Fruit fly (Drosophila melanogaster) whole organism, wandering third instar larva: ENCODE results near the gene CG5280.

Experiments used
- Abd-B ChIP-seq: fragments of >200 bp; optimal IDR thresholded peaks from 2 replicates; lab custom pipeline; 2017; ENCODE audit warnings: missing biosample characterization, missing genetic modification characterization
- Myc ChIP-seq: fragments of >200 bp; optimal IDR thresholded peaks from 2 replicates; lab custom pipeline; 2017
- N ChIP-seq: fragments of >200 bp; optimal IDR thresholded peaks from 2 replicates; lab custom pipeline; 2018; ENCODE audit warnings: missing biosample characterization, missing external identifiers, missing genetic modification characterization
- Rel ChIP-seq, 2 experiments: fragments of 200-800 bp; sonication (Bioruptor generic) in 1 of 2; optimal IDR thresholded peaks; 2 replicates in 1 of 2; 3 replicates in 1 of 2; lab custom pipeline; 2016 to 2019; ENCODE audit warnings: mild to moderate bottlenecking in 2 of 2, missing biosample characterization in 2 of 2, missing genetic modification characterization in 2 of 2, moderate library complexity in 1 of 2
- foxo ChIP-seq, 2 experiments: fragments of 200-800 bp; sonication (Bioruptor generic); optimal IDR thresholded peaks; 2 replicates in 1 of 2; 3 replicates in 1 of 2; lab custom pipeline; 2016 to 2017; ENCODE audit warnings: missing biosample characterization in 2 of 2, missing genetic modification characterization in 2 of 2
- fru ChIP-seq: fragments of 200-800 bp; sonication (Bioruptor generic); optimal IDR thresholded peaks from 3 replicates; lab custom pipeline; 2016; ENCODE audit warnings: missing biosample characterization, mild to moderate bottlenecking, missing genetic modification characterization
- h ChIP-seq: fragments of 200-800 bp; sonication (Bioruptor generic); optimal IDR thresholded peaks from 3 replicates; lab custom pipeline; 2016; ENCODE audit warnings: missing biosample characterization, mild to moderate bottlenecking, missing genetic modification characterization
- psq ChIP-seq: fragments of 200-800 bp; sonication (Bioruptor generic); optimal IDR thresholded peaks from 3 replicates; lab custom pipeline; 2017; ENCODE audit warnings: missing biosample characterization, mild to moderate bottlenecking, missing genetic modification characterization, moderate library complexity
- usp ChIP-seq: fragments of >200 bp; optimal IDR thresholded peaks from 2 replicates; lab custom pipeline; 2017; ENCODE audit warnings: missing biosample characterization, missing genetic modification characterization

DNA sequence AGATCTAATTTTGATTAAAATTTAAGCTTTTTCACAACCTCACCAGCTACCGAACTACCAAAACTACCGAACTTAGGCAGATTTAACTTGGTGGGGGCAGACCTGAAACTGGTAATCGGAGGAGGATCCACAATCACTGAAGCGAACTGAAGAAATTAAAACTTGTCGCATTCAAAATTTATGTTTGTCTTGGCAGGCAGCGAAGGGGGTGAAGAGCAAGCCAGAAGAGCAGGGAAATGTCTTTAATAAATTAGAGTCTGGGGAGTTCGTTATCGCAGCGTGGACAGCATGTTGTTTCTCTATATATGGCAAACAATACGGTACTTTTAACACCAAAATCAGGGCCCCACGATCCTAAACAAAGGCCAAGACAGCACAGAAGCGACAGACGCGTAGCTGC, 35.1 kb upstream of the CG5280 start:
- TF ChIP-seq h (GFP tag; lab: Kevin White, UChicago): no peak
- no peak for TF ChIP-seq foxo (GFP tag; optimal IDR thresholded peaks at IDR 0.05; lab: Kevin White, UChicago)
- no peak for TF ChIP-seq Myc
- no peak for TF ChIP-seq Rel (GFP tag; optimal IDR thresholded peaks at IDR 0.05; lab: Kevin White, UChicago)
- TF ChIP-seq Rel (tag; optimal IDR thresholded peaks at IDR 0.05; lab: Kevin White, UChicago): no peak
- no peak for TF ChIP-seq Abd-B (GFP tag; lab: Kevin White, UChicago)
- no peak for TF ChIP-seq N (GFP tag; lab: Kevin White, UChicago)
- TF ChIP-seq fru (GFP tag; lab: Kevin White, UChicago): no peak
- TF ChIP-seq usp (GFP tag; lab: Kevin White, UChicago): no peak
- TF ChIP-seq psq (GFP tag; lab: Kevin White, UChicago): no peak
